Fruit fly (Drosophila melanogaster) whole organism, pupa: ENCODE results near the gene nrv3.

ENCODE experiments used
- CG15710 ChIP-seq: fragments of 200-800 bp; sonication (Bioruptor generic); optimal IDR thresholded peaks from 2 replicates; lab custom pipeline; 2018; ENCODE audit warnings: missing biosample characterization, mild to moderate bottlenecking, missing genetic modification characterization, moderate library complexity
- EcR ChIP-seq: fragments of 200-800 bp; sonication (Bioruptor generic); optimal IDR thresholded peaks from 3 replicates; lab custom pipeline; 2019; ENCODE audit warnings: missing biosample characterization, missing genetic modification characterization, mild to moderate bottlenecking, moderate library complexity, missing genetic modification reagents
- Ets98B ChIP-seq: fragments of 200-800 bp; sonication (Bioruptor generic); IDR thresholded peaks from 2 replicates; pipeline ENCODE4 v1.3.6; 2022; ENCODE audit warnings: missing biosample characterization, missing genetic modification characterization
- Pif1B ChIP-seq: fragments of 200-800 bp; sonication (Bioruptor generic); optimal IDR thresholded peaks from 3 replicates; lab custom pipeline; 2016; ENCODE audit warnings: missing biosample characterization, missing genetic modification characterization
- Snoo ChIP-seq: fragments of 200-800 bp; sonication (Bioruptor generic); optimal IDR thresholded peaks from 3 replicates; lab custom pipeline; 2017; ENCODE audit warnings: missing biosample characterization, mild to moderate bottlenecking, missing genetic modification characterization, inconsistent platforms
- gl ChIP-seq: fragments of 200-800 bp; sonication (Bioruptor generic); optimal IDR thresholded peaks from 2 replicates; lab custom pipeline; 2018; ENCODE audit warnings: missing biosample characterization, mild to moderate bottlenecking, missing genetic modification characterization
- rn ChIP-seq: fragments of 200-800 bp; sonication (Bioruptor generic); IDR thresholded peaks from 2 replicates; pipeline ENCODE4 v1.3.6; 2022; ENCODE audit warnings: missing biosample characterization, missing genetic modification characterization

DNA sequence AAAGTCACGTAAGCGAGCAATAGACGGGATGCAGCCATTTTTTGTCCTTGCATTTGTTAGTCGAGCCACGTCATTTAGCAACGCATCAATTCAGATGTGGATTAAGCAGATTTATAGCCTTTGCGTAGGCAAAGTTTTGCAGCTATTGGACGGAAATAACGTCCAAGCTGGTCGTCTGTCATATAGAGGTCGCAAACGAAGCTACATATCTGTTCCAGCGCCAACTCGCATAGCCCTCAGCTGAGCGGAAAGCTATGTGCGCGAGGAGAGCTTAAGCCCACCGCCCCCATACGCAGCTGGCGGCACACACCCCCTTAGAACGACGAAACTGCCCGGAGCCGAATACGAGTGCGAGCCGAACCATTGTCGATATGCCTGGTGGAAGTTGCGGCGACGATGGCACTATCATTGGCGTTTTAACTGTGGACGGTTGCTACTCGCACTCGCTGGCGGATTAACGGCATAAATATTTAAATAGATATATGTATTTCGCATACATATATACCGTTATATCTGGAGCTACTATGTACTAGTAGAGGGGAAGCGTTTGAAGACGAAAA, at the start of gene nrv3:
- TF ChIP-seq Snoo (no peak), rn (GFP tag; lab: Robert Waterston, UW) (no peak), gl (tag; lab: Kevin White, UChicago) (no peak), EcR (GFP tag; lab: Kevin White, UChicago) (no peak), Pif1B (no peak), CG15710 (tag; lab: Kevin White, UChicago) (no peak), Ets98B (GFP tag; lab: Robert Waterston, UW) (no peak)
